Fruit fly (Drosophila melanogaster) whole organism, adult: ENCODE data around the gene ArgRS.
A peak's percentile ranks its signal among the peaks of the same experiment; 100 is the strongest.

Source experiments
- CG11617 ChIP-seq: fragments of 200-800 bp; sonication (Bioruptor generic); optimal IDR thresholded peaks from 2 replicates; lab custom pipeline; 2017; ENCODE audit warnings: mild to moderate bottlenecking, missing biosample characterization, missing genetic modification reagents, missing genetic modification characterization
- CG7101 ChIP-seq: fragments of 200-800 bp; sonication (Bioruptor generic); optimal IDR thresholded peaks from 2 replicates; lab custom pipeline; 2018; ENCODE audit warnings: missing biosample characterization, mild to moderate bottlenecking, missing genetic modification characterization, moderate library complexity
- Hr96 ChIP-seq: fragments of 200-800 bp; sonication (Bioruptor generic); optimal IDR thresholded peaks from 2 replicates; lab custom pipeline; 2016; ENCODE audit warnings: missing biosample characterization, missing genetic modification characterization
- cic ChIP-seq: fragments of 200-800 bp; sonication (Bioruptor generic); optimal IDR thresholded peaks from 2 replicates; lab custom pipeline; 2017; ENCODE audit warnings: missing biosample characterization, mild to moderate bottlenecking, missing genetic modification characterization, moderate library complexity
- pad ChIP-seq: fragments of 200-800 bp; sonication (Bioruptor generic); optimal IDR thresholded peaks from 3 replicates; lab custom pipeline; 2017; ENCODE audit warnings: missing biosample characterization, missing genetic modification characterization, mild to moderate bottlenecking, moderate library complexity, missing genetic modification reagents

DNA sequence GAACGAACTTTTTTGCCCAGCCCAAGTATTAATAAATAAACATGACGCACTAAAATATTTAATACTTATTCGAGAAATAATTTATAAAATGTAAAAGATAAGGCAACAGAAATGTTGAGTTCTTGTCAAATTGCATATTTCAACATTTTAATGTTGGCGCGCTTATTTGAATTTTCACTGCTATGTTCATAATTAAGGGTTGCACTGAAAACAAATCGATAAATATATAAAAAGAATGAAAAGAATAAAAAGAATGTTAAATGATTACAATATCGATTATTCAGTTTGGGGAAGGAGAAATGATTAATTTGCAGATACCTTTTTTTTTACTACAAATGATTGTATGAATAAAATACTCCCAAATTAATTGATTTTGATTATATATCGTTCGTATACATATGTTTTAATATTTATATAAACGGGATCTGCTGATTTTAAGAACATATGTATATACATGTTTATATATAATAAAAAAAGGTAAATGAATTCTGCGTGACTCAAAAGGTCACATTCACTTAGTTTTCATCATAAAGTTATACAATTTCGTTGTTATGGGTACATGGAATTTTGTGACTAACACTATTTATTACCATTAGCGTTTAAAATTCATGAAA is 23.0 kb upstream of the ArgRS start:
- TF ChIP-seq Hr96 (GFP tag; lab: Kevin White, UChicago) (no peak), cic (GFP tag; lab: Kevin White, UChicago) (peak; percentile 3), CG11617 (no peak), CG7101 (no peak), pad (GFP tag; lab: Kevin White, UChicago) (no peak)
